Worm (Caenorhabditis elegans) whole organism, early embryonic: ENCODE measurements around the gene C01G5.7.

Source experiments
- B0310.2 ChIP-seq: sonication (generic microtip); optimal IDR thresholded peaks from 2 replicates; lab custom pipeline; 2016; ENCODE audit warnings: mild to moderate bottlenecking, missing genetic modification characterization, missing compliant biosample characterization
- ama-1 ChIP-seq: fragments of 150-350 bp; optimal IDR thresholded peaks from 2 replicates; lab custom pipeline; 2014
- ceh-36 ChIP-seq: sonication (generic microtip); optimal IDR thresholded peaks from 2 replicates; lab custom pipeline; 2016; ENCODE audit warnings: missing genetic modification characterization, inconsistent platforms, missing compliant biosample characterization
- ets-7 ChIP-seq: sonication (generic microtip); optimal IDR thresholded peaks from 2 replicates; lab custom pipeline; 2016; ENCODE audit warnings: missing genotype, missing genetic modification characterization, missing compliant biosample characterization
- flt-1 ChIP-seq: fragments of 200-800 bp; sonication (Bioruptor generic); IDR thresholded peaks from 2 replicates; pipeline ENCODE4 v1.3.6; 2022; ENCODE audit warnings: missing genetic modification characterization, missing compliant biosample characterization
- hmbx-1 ChIP-seq: sonication (generic microtip); optimal IDR thresholded peaks from 2 replicates; lab custom pipeline; 2016; ENCODE audit warnings: mild to moderate bottlenecking, missing genetic modification characterization, missing compliant biosample characterization
- hnd-1 ChIP-seq: sonication (generic microtip); optimal IDR thresholded peaks from 2 replicates; lab custom pipeline; 2016; ENCODE audit warnings: missing genetic modification characterization, missing compliant biosample characterization
- pes-1 ChIP-seq: fragments of 200-800 bp; sonication (Bioruptor generic); IDR thresholded peaks from 2 replicates; pipeline ENCODE4 v1.3.6; 2022; ENCODE audit warnings: missing genetic modification reagents, missing genetic modification characterization, missing compliant biosample characterization
- scrt-1 ChIP-seq: fragments of 200-800 bp; sonication (Bioruptor generic); IDR thresholded peaks from 2 replicates; pipeline ENCODE4 v1.3.6; 2022; ENCODE audit warnings: missing genetic modification characterization, missing compliant biosample characterization
- tbx-37 ChIP-seq: fragments of 200-800 bp; sonication (Bioruptor generic); conservative IDR thresholded peaks from 2 replicates; pipeline ENCODE4 v1.3.6; 2022; ENCODE audit warnings: missing genetic modification reagents, missing genetic modification characterization, missing compliant biosample characterization

- TF ChIP-seq tbx-37 (no peak), scrt-1 (GFP tag; lab: Robert Waterston, UW) (no peak), B0310.2 (tag; lab: Kevin White, UChicago) (no peak), ama-1 (lab: Kevin White, UChicago) (no peak), pes-1 (GFP tag; lab: Robert Waterston, UW) (no peak), hmbx-1 (tag; lab: Kevin White, UChicago) (no peak), ets-7 (tag; lab: Kevin White, UChicago) (no peak), flt-1 (GFP tag; lab: Robert Waterston, UW) (no peak), hnd-1 (tag; lab: Kevin White, UChicago) (no peak), ceh-36 (no peak)
Observed at ce11 chrIV:6471216-6471615, 46.7 kb upstream of the C01G5.7 start, which contains the start of gene tmed-13.
